Fruit fly (Drosophila melanogaster): Measurements from ENCODE around the gene alpha-Man-IIb.

- TF ChIP-seq CG14711 (tag; optimal IDR thresholded peaks at IDR 0.05): no peak
- TF ChIP-seq cic (GFP tag; optimal IDR thresholded peaks at IDR 0.05): no peak
- no peak for TF ChIP-seq pad (GFP tag; optimal IDR thresholded peaks at IDR 0.05)
- TF ChIP-seq CG11617 (GFP tag; optimal IDR thresholded peaks at IDR 0.05): no peak
- peak; percentile 12 for TF ChIP-seq ovo (GFP tag; optimal IDR thresholded peaks at IDR 0.05)
- no peak for TF ChIP-seq CG1620 (GFP tag; optimal IDR thresholded peaks at IDR 0.05)
- TF ChIP-seq Mnt (GFP tag; optimal IDR thresholded peaks at IDR 0.05): peak; percentile 21
- TF ChIP-seq CG7045 (GFP tag; optimal IDR thresholded peaks at IDR 0.05): no peak
- peak; percentile 41 for TF ChIP-seq Hr96 (GFP tag; optimal IDR thresholded peaks at IDR 0.05)
- TF ChIP-seq kay (GFP tag; ENCODE audit: borderline replicate concordance): no peak
Measured at dm6 chr3R:15803502-15804461, at the start of gene alpha-Man-IIb.

Measured in whole organism, adult.